Worm (Caenorhabditis elegans) whole organism, L2 larva: Measurements from ENCODE around the gene math-31.

Experiments
- F13H6.1 ChIP-seq: sonication (generic microtip); optimal IDR thresholded peaks from 2 replicates; lab custom pipeline; 2016; ENCODE audit warnings: missing genetic modification characterization, missing compliant biosample characterization
- Y55F3AM.14 ChIP-seq: fragments of 200-800 bp; sonication (Bioruptor generic); optimal IDR thresholded peaks from 2 replicates; lab custom pipeline; 2018; ENCODE audit warnings: mild to moderate bottlenecking, missing genetic modification characterization, missing compliant biosample characterization
- ZK546.5 ChIP-seq: sonication (generic microtip); optimal IDR thresholded peaks from 2 replicates; lab custom pipeline; 2017; ENCODE audit warnings: missing biosample characterization, missing genetic modification characterization
- aly-2 ChIP-seq: fragments of 150-350 bp; optimal IDR thresholded peaks from 2 replicates; lab custom pipeline; 2014; ENCODE audit warnings: missing biosample characterization, missing genetic modification characterization
- blmp-1 ChIP-seq: sonication (generic microtip); optimal IDR thresholded peaks from 2 replicates; lab custom pipeline; 2017; ENCODE audit warnings: missing genetic modification characterization, mild to moderate bottlenecking, missing compliant biosample characterization, antibody characterized with exemption, moderate library complexity; ENCODE audit not compliant: insufficient read depth
- ceh-82 ChIP-seq: fragments of 150-350 bp; optimal IDR thresholded peaks from 2 replicates; lab custom pipeline; 2014; ENCODE audit warnings: missing biosample characterization, missing genetic modification characterization
- dmd-4 ChIP-seq: sonication (generic microtip); optimal IDR thresholded peaks from 2 replicates; lab custom pipeline; 2017; ENCODE audit warnings: missing biosample characterization, missing genetic modification characterization
- egl-27 ChIP-seq: sonication (generic microtip); optimal IDR thresholded peaks from 3 replicates; lab custom pipeline; 2017; ENCODE audit warnings: missing biosample characterization, missing genetic modification reagents, missing genetic modification characterization
- elt-1 ChIP-seq: fragments of 150-350 bp; optimal IDR thresholded peaks from 2 replicates; lab custom pipeline; 2014; ENCODE audit warnings: missing biosample characterization, missing genetic modification characterization
- fos-1 ChIP-seq: fragments of 150-350 bp; optimal IDR thresholded peaks from 2 replicates; lab custom pipeline; 2014; ENCODE audit warnings: missing biosample characterization, missing genetic modification characterization
- gmeb-1 ChIP-seq: fragments of 150-350 bp; optimal IDR thresholded peaks from 2 replicates; lab custom pipeline; 2014; ENCODE audit warnings: missing biosample characterization, missing genetic modification characterization
- lin-13 ChIP-seq: fragments of 150-350 bp; optimal IDR thresholded peaks from 2 replicates; lab custom pipeline; 2014; ENCODE audit warnings: missing biosample characterization, missing genetic modification reagents, missing genetic modification characterization
- lsy-2 ChIP-seq, 2 experiments: fragments of 150-350 bp in 1 of 2; sonication (generic microtip) in 1 of 2; optimal IDR thresholded peaks; 2 replicates each; lab custom pipeline; 2014 to 2017; ENCODE audit warnings: missing biosample characterization in 2 of 2, missing genetic modification characterization in 2 of 2
- mab-5 ChIP-seq: fragments of 150-350 bp; optimal IDR thresholded peaks from 2 replicates; lab custom pipeline; 2014; ENCODE audit warnings: missing biosample characterization, missing genetic modification characterization
- mbf-1 ChIP-seq: sonication (generic microtip); optimal IDR thresholded peaks from 2 replicates; lab custom pipeline; 2017; ENCODE audit warnings: missing biosample characterization, missing genetic modification characterization
- nhr-10 ChIP-seq: sonication (generic microtip); optimal IDR thresholded peaks from 2 replicates; lab custom pipeline; 2017; ENCODE audit warnings: missing biosample characterization, missing genetic modification characterization
- nhr-11 ChIP-seq: fragments of 150-350 bp; optimal IDR thresholded peaks from 2 replicates; lab custom pipeline; 2014; ENCODE audit warnings: missing biosample characterization, missing genetic modification characterization
- nhr-21 ChIP-seq: fragments of 150-350 bp; optimal IDR thresholded peaks from 2 replicates; lab custom pipeline; 2014; ENCODE audit warnings: missing biosample characterization, missing genetic modification characterization
- nhr-23 ChIP-seq: fragments of 150-350 bp; optimal IDR thresholded peaks from 2 replicates; lab custom pipeline; 2014; ENCODE audit warnings: missing biosample characterization, missing genetic modification reagents, missing genetic modification characterization
- nhr-237 ChIP-seq: fragments of 150-350 bp; optimal IDR thresholded peaks from 2 replicates; lab custom pipeline; 2014; ENCODE audit warnings: missing biosample characterization, missing genetic modification characterization
- nhr-25 ChIP-seq: fragments of 150-350 bp; sonication (generic microtip); optimal IDR thresholded peaks from 3 replicates; lab custom pipeline; 2014; ENCODE audit warnings: missing biosample characterization, missing genetic modification characterization
- nhr-6 ChIP-seq: fragments of 150-350 bp; optimal IDR thresholded peaks from 2 replicates; lab custom pipeline; 2014; ENCODE audit warnings: missing biosample characterization, missing genetic modification characterization
- peb-1 ChIP-seq: fragments of 150-350 bp; optimal IDR thresholded peaks from 2 replicates; lab custom pipeline; 2014; ENCODE audit warnings: missing biosample characterization, missing genetic modification characterization
- skn-1 ChIP-seq: sonication (generic microtip); optimal IDR thresholded peaks from 2 replicates; lab custom pipeline; 2017; ENCODE audit warnings: missing biosample characterization, missing genetic modification characterization
- sma-3 ChIP-seq: sonication (generic microtip); optimal IDR thresholded peaks from 2 replicates; lab custom pipeline; 2016; ENCODE audit warnings: missing genetic modification reagents, missing genetic modification characterization, missing compliant biosample characterization
- snpc-4 ChIP-seq: fragments of 150-350 bp; optimal IDR thresholded peaks from 2 replicates; lab custom pipeline; 2014; ENCODE audit warnings: missing biosample characterization, missing genetic modification characterization
- unc-39 ChIP-seq: fragments of 150-350 bp; optimal IDR thresholded peaks from 2 replicates; lab custom pipeline; 2014; ENCODE audit warnings: missing biosample characterization, missing genetic modification characterization
- unc-55 ChIP-seq: fragments of 150-350 bp; sonication (generic microtip); optimal IDR thresholded peaks from 3 replicates; lab custom pipeline; 2014; ENCODE audit warnings: missing biosample characterization, missing genetic modification reagents, missing genetic modification characterization
- unc-62 ChIP-seq: fragments of 150-350 bp; optimal IDR thresholded peaks from 2 replicates; lab custom pipeline; 2014; ENCODE audit warnings: missing biosample characterization, missing genetic modification reagents, missing genetic modification characterization
- zag-1 ChIP-seq: fragments of 150-350 bp; optimal IDR thresholded peaks from 2 replicates; lab custom pipeline; 2014; ENCODE audit warnings: missing biosample characterization, missing genetic modification characterization
- ztf-11 ChIP-seq: sonication (generic microtip); optimal IDR thresholded peaks from 2 replicates; lab custom pipeline; 2017; ENCODE audit warnings: missing biosample characterization, missing genetic modification characterization
- ztf-4 ChIP-seq: fragments of 150-350 bp; optimal IDR thresholded peaks from 2 replicates; lab custom pipeline; 2014; ENCODE audit warnings: missing biosample characterization, missing genetic modification characterization

Gene math-31

ce11 chrII:1917862-1918261 is 5.2 kb upstream of the math-31 start, which contains the start of gene bath-4:
bath-4 (minus strand) TSS chrII:1917962.
- TF ChIP-seq elt-1 (tag; lab: Kevin White, UChicago) (no peak), nhr-10 (tag; lab: Kevin White, UChicago) (no peak), ceh-82 (tag; lab: Kevin White, UChicago) (no peak), snpc-4 (no peak)

ce11 chrII:1905104-1905503 is 7.5 kb downstream of the math-31 start, which contains the start of gene math-22:
math-22 (plus strand) TSS chrII:1905404.
- TF ChIP-seq unc-62 (GFP tag; lab: Kevin White, UChicago) (no peak), fos-1 (tag; lab: Kevin White, UChicago) (peak; percentile 23)

ce11 chrII:1901981-1902380 is 10.7 kb downstream of the math-31 start, which contains the start of gene math-23:
math-23 (plus strand) TSS chrII:1902281.
- TF ChIP-seq unc-39 (tag; lab: Kevin White, UChicago) = no peak
- TF ChIP-seq mab-5 (tag; lab: Kevin White, UChicago) = no peak
- TF ChIP-seq nhr-6 (tag; lab: Kevin White, UChicago) = no peak
- TF ChIP-seq gmeb-1 (tag; lab: Kevin White, UChicago) = no peak
- no peak for TF ChIP-seq ztf-4
- no peak for TF ChIP-seq mbf-1 (tag; lab: Kevin White, UChicago)
- no peak for TF ChIP-seq fos-1 (tag; lab: Kevin White, UChicago)
- no peak for TF ChIP-seq zag-1 (tag; lab: Kevin White, UChicago)
- TF ChIP-seq nhr-10 (tag; lab: Kevin White, UChicago) = no peak
- TF ChIP-seq lin-13 (GFP tag; lab: Kevin White, UChicago) = no peak
- TF ChIP-seq dmd-4 (tag; lab: Kevin White, UChicago) = no peak
- TF ChIP-seq Y55F3AM.14 (GFP tag; lab: Kevin White, UChicago) = no peak
- no peak for TF ChIP-seq aly-2 (tag; lab: Kevin White, UChicago)
- no peak for TF ChIP-seq F13H6.1
- TF ChIP-seq nhr-21 (tag; lab: Kevin White, UChicago) = no peak
- TF ChIP-seq nhr-11 (tag; lab: Kevin White, UChicago) = no peak
- no peak for TF ChIP-seq peb-1
- no peak for TF ChIP-seq sma-3 (GFP tag; lab: Kevin White, UChicago)
- no peak for TF ChIP-seq nhr-237 (tag; lab: Kevin White, UChicago)
- TF ChIP-seq snpc-4 = no peak

ce11 chrII:1899934-1900333 is 12.7 kb downstream of the math-31 start, which contains the start of gene math-24:
math-24 (plus strand) TSS chrII:1900234.
- no peak for TF ChIP-seq mbf-1 (tag; lab: Kevin White, UChicago)
- no peak for TF ChIP-seq unc-55
- no peak for TF ChIP-seq lsy-2 (tag; optimal IDR thresholded peaks at IDR 0.05; lab: Kevin White, UChicago)
- TF ChIP-seq aly-2 (tag; lab: Kevin White, UChicago) = no peak
- TF ChIP-seq egl-27 (tag; lab: Kevin White, UChicago) = no peak
- no peak for TF ChIP-seq ztf-11 (tag; lab: Kevin White, UChicago)
- no peak for TF ChIP-seq ZK546.5 (tag; lab: Kevin White, UChicago)
- no peak for TF ChIP-seq F13H6.1

ce11 chrII:1897936-1898335 is 14.7 kb downstream of the math-31 start, which contains the start of gene C46F9.6:
C46F9.6 (plus strand) TSS chrII:1898236.
- TF ChIP-seq fos-1 (tag; lab: Kevin White, UChicago) = peak; percentile 9
- no peak for TF ChIP-seq peb-1

ce11 chrII:1895762-1896161 is 16.9 kb downstream of the math-31 start, which contains the start of gene math-25:
math-25 (plus strand) TSS chrII:1896062.
- TF ChIP-seq blmp-1 (no peak), zag-1 (tag; lab: Kevin White, UChicago) (no peak), skn-1 (no peak), nhr-23 (tag; lab: Kevin White, UChicago) (no peak), nhr-11 (tag; lab: Kevin White, UChicago) (no peak), sma-3 (GFP tag; lab: Kevin White, UChicago) (no peak), lsy-2 (tag; optimal IDR thresholded peaks at IDR 0.05; lab: Kevin White, UChicago) (no peak), nhr-6 (tag; lab: Kevin White, UChicago) (no peak), nhr-21 (tag; lab: Kevin White, UChicago) (no peak), nhr-25 (tag; lab: Kevin White, UChicago) (no peak), nhr-237 (tag; lab: Kevin White, UChicago) (no peak)
- TF ChIP-seq, all 48 proteins: peak for 0
